Worm (Caenorhabditis elegans) whole organism, early embryonic: ENCODE results near the gene Y41D4B.11.
"Not testable (repeated sequence)": the region's sequence is repeated elsewhere in the genome, so short reads cannot be mapped to it uniquely, and the experiment has no call there.

Experiments
- B0310.2 ChIP-seq: sonication (generic microtip); optimal IDR thresholded peaks from 2 replicates; lab custom pipeline; 2016; ENCODE audit warnings: mild to moderate bottlenecking, missing genetic modification characterization, missing compliant biosample characterization
- F13C5.2 ChIP-seq: sonication (generic microtip); optimal IDR thresholded peaks from 2 replicates; lab custom pipeline; 2017; ENCODE audit warnings: mild to moderate bottlenecking, missing genetic modification characterization, inconsistent platforms, missing compliant biosample characterization
- aly-1 ChIP-seq: sonication (generic microtip); optimal IDR thresholded peaks from 2 replicates; lab custom pipeline; 2016; ENCODE audit warnings: missing genetic modification characterization, missing compliant biosample characterization
- ama-1 ChIP-seq: fragments of 150-350 bp; optimal IDR thresholded peaks from 2 replicates; lab custom pipeline; 2014
- ceh-13 ChIP-seq: fragments of 200-800 bp; sonication (Bioruptor generic); optimal IDR thresholded peaks from 2 replicates; lab custom pipeline; 2018; ENCODE audit warnings: mild to moderate bottlenecking, missing genetic modification characterization, missing compliant biosample characterization
- ceh-36 ChIP-seq: sonication (generic microtip); optimal IDR thresholded peaks from 2 replicates; lab custom pipeline; 2016; ENCODE audit warnings: missing genetic modification characterization, inconsistent platforms, missing compliant biosample characterization
- ets-7 ChIP-seq: sonication (generic microtip); optimal IDR thresholded peaks from 2 replicates; lab custom pipeline; 2016; ENCODE audit warnings: missing genotype, missing genetic modification characterization, missing compliant biosample characterization
- flt-1 ChIP-seq: fragments of 200-800 bp; sonication (Bioruptor generic); IDR thresholded peaks from 2 replicates; pipeline ENCODE4 v1.3.6; 2022; ENCODE audit warnings: missing genetic modification characterization, missing compliant biosample characterization
- hmbx-1 ChIP-seq: sonication (generic microtip); optimal IDR thresholded peaks from 2 replicates; lab custom pipeline; 2016; ENCODE audit warnings: mild to moderate bottlenecking, missing genetic modification characterization, missing compliant biosample characterization
- hmg-4 ChIP-seq: fragments of 200-800 bp; sonication (Bioruptor generic); optimal IDR thresholded peaks from 2 replicates; lab custom pipeline; 2018; ENCODE audit warnings: mild to moderate bottlenecking, missing genetic modification characterization, missing compliant biosample characterization
- hnd-1 ChIP-seq: sonication (generic microtip); optimal IDR thresholded peaks from 2 replicates; lab custom pipeline; 2016; ENCODE audit warnings: missing genetic modification characterization, missing compliant biosample characterization
- pes-1 ChIP-seq: fragments of 200-800 bp; sonication (Bioruptor generic); IDR thresholded peaks from 2 replicates; pipeline ENCODE4 v1.3.6; 2022; ENCODE audit warnings: missing genetic modification reagents, missing genetic modification characterization, missing compliant biosample characterization
- scrt-1 ChIP-seq: fragments of 200-800 bp; sonication (Bioruptor generic); IDR thresholded peaks from 2 replicates; pipeline ENCODE4 v1.3.6; 2022; ENCODE audit warnings: missing genetic modification characterization, missing compliant biosample characterization
- sea-1 ChIP-seq: fragments of 200-800 bp; sonication (Bioruptor generic); conservative IDR thresholded peaks from 2 replicates; pipeline ENCODE4 v1.3.6; 2022; ENCODE audit warnings: missing genetic modification characterization, missing compliant biosample characterization
- tbx-11 ChIP-seq: fragments of 200-800 bp; sonication (Bioruptor generic); IDR thresholded peaks from 2 replicates; pipeline ENCODE4 v1.3.6; 2022; ENCODE audit warnings: missing genetic modification characterization, missing compliant biosample characterization
- tbx-37 ChIP-seq: fragments of 200-800 bp; sonication (Bioruptor generic); conservative IDR thresholded peaks from 2 replicates; pipeline ENCODE4 v1.3.6; 2022; ENCODE audit warnings: missing genetic modification reagents, missing genetic modification characterization, missing compliant biosample characterization
- tra-4 ChIP-seq: sonication (generic microtip); optimal IDR thresholded peaks from 2 replicates; lab custom pipeline; 2017; ENCODE audit warnings: missing genetic modification characterization, missing compliant biosample characterization

The Y41D4B.11 gene

DNA sequence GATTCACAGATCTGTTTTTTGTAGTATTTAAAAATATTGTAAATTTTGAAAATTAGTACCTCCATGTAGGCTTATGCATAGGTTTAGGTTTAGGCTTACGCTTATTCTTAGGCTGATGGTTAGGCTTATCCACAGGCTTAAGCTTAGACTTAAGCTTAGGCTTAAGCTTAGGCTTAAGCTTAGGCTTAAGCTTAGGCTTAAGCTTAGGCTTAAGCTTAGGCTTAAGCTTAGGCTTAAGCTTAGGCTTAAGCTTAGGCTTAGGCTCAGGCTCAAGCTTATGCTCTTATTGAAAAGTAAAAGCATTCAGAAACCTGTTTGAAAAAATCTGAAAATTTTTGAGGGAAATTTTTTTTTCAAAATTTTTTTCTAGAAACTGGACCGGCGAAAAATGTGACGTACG, 27.1 kb downstream of the Y41D4B.11 start:
- no peak for TF ChIP-seq sea-1
- TF ChIP-seq ceh-36 (tag; lab: Kevin White, UChicago): peak; percentile 78

DNA sequence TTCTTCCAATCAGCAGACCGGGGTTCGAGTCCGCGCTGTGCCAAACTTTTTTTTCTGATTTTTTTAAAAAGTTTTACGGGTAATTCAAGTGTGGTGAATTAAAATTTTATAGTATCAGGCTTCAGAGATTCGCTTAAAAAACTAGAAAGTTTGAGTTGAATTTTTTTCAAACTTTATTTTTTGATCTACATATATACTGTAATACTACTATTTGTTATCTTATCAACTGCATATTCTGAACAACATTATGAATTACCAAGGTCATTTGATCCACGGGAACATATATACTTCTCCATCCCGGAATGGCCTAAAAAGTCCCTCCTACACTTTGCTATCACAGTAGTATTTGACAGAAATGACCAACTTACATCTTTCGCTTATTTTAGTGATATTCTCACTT, 27.9 kb downstream of the Y41D4B.11 start, which contains the start of gene Y41D4B.6:
Gene Y41D4B.6 (plus strand): TSS at position 301 of the 400 bp plus-strand sequence.
- TF ChIP-seq aly-1 (tag; lab: Kevin White, UChicago) (no peak), hnd-1 (tag; lab: Kevin White, UChicago) (no peak), tra-4 (tag; lab: Kevin White, UChicago) (no peak), tbx-11 (GFP tag; lab: Robert Waterston, UW) (no peak), ceh-36 (tag; lab: Kevin White, UChicago) (no peak), sea-1 (no peak), hmg-4 (GFP tag; lab: Kevin White, UChicago) (no peak), flt-1 (GFP tag; lab: Robert Waterston, UW) (no peak), pes-1 (no peak)

DNA sequence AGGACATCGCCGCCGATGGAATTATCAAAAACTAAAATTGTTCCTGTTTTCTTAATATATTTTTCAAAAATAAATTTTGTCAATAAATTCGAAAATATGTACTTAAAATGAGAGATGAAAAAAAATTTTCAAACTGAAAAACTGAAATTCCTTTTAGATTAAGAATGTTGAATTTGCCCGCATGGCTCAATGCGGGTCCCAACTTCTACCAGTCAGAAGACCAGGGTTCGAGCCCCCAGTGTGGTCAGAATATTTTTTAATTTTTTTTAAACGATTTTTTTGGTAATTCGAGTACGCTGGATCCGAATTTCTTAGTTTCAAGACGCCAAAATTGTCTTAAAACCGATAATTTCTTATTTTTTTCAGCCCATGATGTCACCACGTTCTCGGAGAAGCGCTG, 31.8 kb downstream of the Y41D4B.11 start:
- TF ChIP-seq ceh-36 (tag; lab: Kevin White, UChicago) (no peak), ama-1 (lab: Kevin White, UChicago) (no peak), tbx-37 (GFP tag; lab: Robert Waterston, UW) (no peak), scrt-1 (no peak), tra-4 (tag; lab: Kevin White, UChicago) (no peak), pes-1 (no peak), ceh-13 (GFP tag; lab: Kevin White, UChicago) (no peak), B0310.2 (tag; lab: Kevin White, UChicago) (no peak), hmg-4 (GFP tag; lab: Kevin White, UChicago) (no peak), sea-1 (no peak), ets-7 (tag; lab: Kevin White, UChicago) (no peak), flt-1 (GFP tag; lab: Robert Waterston, UW) (no peak), hmbx-1 (no peak)

DNA sequence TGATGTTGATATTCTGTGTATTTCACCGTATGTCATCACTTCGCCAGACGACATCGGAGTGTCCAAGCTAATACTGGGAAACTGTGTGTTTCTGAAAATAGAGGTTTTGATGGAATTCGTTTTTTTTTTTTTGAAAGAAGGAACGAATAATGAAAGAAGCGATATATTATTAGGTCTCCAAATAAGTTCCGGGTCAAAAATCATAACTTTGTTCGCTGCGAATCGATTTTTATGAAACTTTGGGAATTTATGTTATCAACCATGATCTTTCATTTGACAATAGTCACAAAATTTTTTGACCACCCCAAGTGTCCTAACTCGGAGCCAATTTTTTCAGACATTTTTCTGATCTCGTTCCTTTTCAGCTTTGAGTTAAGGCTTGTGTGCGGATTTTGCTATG, 39.7 kb downstream of the Y41D4B.11 start, which contains the start of gene nhr-274:
Gene nhr-274 (minus strand): TSS at position 101 of the 400 bp plus-strand sequence.
- TF ChIP-seq hnd-1 (tag; lab: Kevin White, UChicago); F13C5.2 (tag; lab: Kevin White, UChicago); pes-1: not testable (repeated sequence)

DNA sequence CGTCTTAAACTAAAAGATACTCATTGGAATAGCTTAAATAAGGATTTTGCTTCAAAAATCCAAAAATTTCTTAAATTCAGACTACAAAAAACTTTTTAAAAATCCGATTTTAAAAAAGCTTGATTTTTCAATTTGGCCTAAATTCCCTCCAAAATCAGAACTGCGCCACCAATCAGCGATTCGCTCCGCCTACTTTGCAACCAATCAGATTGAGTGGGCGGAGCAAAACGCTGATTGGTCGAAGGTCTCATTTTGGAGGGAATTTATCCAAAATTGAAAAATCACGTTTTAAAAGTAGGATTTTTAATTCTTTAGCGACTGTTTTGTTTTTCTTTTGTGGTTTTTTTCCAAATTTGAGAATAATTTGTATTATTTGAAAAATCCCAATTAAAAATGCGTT, 43.8 kb downstream of the Y41D4B.11 start:
- TF ChIP-seq pes-1 (no peak), scrt-1 (no peak), tbx-37 (GFP tag; lab: Robert Waterston, UW) (no peak), F13C5.2 (tag; lab: Kevin White, UChicago) (no peak), B0310.2 (tag; lab: Kevin White, UChicago) (no peak), sea-1 (no peak), tbx-11 (GFP tag; lab: Robert Waterston, UW) (no peak)

DNA sequence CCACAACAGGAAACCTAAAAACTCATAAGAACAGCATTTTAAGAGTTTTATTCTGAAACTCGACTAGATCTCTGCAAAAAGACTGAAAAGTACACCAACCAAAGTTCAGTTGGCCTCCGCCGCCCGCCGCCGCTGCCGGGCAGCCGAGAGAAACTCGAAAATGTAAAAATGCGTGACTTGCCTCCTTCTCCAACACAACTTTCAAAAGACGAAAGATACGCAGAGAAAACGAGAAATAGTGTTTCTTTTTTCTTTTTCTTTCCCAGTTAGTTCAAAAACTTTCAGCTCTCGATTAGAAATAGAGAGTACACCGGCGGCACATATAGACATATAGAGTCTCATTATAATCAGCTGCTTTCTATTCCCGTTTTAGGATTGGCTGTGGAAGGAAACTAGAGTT, 44.3 kb downstream of the Y41D4B.11 start:
- no peak for TF ChIP-seq ceh-13 (GFP tag; lab: Kevin White, UChicago)
- TF ChIP-seq hmg-4 (GFP tag; lab: Kevin White, UChicago): no peak
- no peak for TF ChIP-seq scrt-1
- TF ChIP-seq sea-1: no peak
- TF ChIP-seq B0310.2 (tag; lab: Kevin White, UChicago): no peak

DNA sequence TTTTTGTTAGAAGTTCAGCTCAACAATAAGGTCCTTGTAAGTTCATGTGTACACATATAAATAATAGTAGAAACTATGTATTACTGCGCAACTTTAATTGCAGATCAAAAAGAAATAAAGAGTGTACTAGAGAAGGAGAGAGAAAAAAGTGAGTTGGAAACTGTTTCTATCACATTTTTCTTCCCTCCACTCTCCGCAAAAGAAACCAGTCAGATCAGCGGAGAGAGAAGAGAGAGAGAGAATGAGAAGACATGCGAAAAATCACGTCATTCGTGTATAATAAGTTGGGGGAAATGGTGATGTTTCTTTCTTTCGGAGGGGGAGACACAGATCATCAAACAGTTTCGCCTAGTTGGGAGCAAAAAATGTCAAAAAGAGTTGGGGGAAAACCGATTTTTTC, 49.8 kb downstream of the Y41D4B.11 start:
- TF ChIP-seq tbx-11 (GFP tag; lab: Robert Waterston, UW) (no peak), ceh-36 (tag; lab: Kevin White, UChicago) (no peak), tbx-37 (GFP tag; lab: Robert Waterston, UW) (no peak), tra-4 (tag; lab: Kevin White, UChicago) (no peak), scrt-1 (no peak), ets-7 (tag; lab: Kevin White, UChicago) (no peak), hmbx-1 (no peak), pes-1 (no peak), B0310.2 (tag; lab: Kevin White, UChicago) (no peak), sea-1 (no peak), aly-1 (tag; lab: Kevin White, UChicago) (no peak), ceh-13 (GFP tag; lab: Kevin White, UChicago) (no peak), ama-1 (lab: Kevin White, UChicago) (no peak), F13C5.2 (tag; lab: Kevin White, UChicago) (no peak), flt-1 (GFP tag; lab: Robert Waterston, UW) (no peak), hnd-1 (tag; lab: Kevin White, UChicago) (no peak), hmg-4 (GFP tag; lab: Kevin White, UChicago) (no peak)

DNA sequence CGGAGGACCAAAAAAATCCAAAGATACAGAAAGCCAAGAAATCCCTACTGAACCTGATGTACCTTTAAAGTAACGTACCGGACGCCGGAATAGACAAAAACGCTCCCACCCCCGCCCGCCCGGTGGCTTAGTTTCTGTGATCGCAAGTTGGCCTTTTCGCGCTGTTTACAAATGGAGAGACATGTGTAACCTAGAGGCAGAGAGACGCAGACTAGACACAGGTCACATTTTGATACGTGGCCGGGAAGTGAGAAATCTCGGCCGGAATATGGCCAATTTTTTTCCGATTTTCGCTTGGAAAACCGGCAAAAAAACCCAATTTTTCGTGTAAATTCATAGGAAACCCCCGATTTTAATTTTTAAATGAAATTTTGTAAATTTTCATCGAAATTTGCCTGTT, 51.6 kb downstream of the Y41D4B.11 start:
- TF ChIP-seq hnd-1 (tag; lab: Kevin White, UChicago) (no peak), aly-1 (tag; lab: Kevin White, UChicago) (no peak), tra-4 (tag; lab: Kevin White, UChicago) (no peak), pes-1 (no peak), F13C5.2 (tag; lab: Kevin White, UChicago) (no peak), hmg-4 (GFP tag; lab: Kevin White, UChicago) (no peak)
